Worm (Caenorhabditis elegans): Measurements from ENCODE around the gene F43G6.17.

F43G6.17 gene

ce11 chrII:11830601-11831000 is 28.1 kb downstream of the F43G6.17 start (continued):
- peak in 1 of 6 experiments; percentile 12 for TF ChIP-seq elt-3 (tag; optimal IDR thresholded peaks at IDR 0.05)
- no peak for TF ChIP-seq unc-86 (tag; optimal IDR thresholded peaks at IDR 0.05)
- TF ChIP-seq pax-3 (tag; optimal IDR thresholded peaks at IDR 0.05) = no peak
- peak; percentile 59 for TF ChIP-seq snu-23 (GFP tag; optimal IDR thresholded peaks at IDR 0.05)
- TF ChIP-seq skn-1 (tag; optimal IDR thresholded peaks at IDR 0.05) = no peak
- no peak for TF ChIP-seq sptf-1 (tag; optimal IDR thresholded peaks at IDR 0.05)
- peak; percentile 45 for TF ChIP-seq nhr-85 (tag)
- peak; percentile 33 for TF ChIP-seq rnt-1 (tag; optimal IDR thresholded peaks at IDR 0.05)
- TF ChIP-seq efl-3 (GFP tag; optimal IDR thresholded peaks at IDR 0.05) = no peak

ce11 chrII:11832475-11832874 is 29.9 kb downstream of the F43G6.17 start, which contains the start of gene clec-144:
clec-144 (minus strand) TSS chrII:11832575.
- TF ChIP-seq efl-1 (optimal IDR thresholded peaks at IDR 0.05) = no peak
- TF ChIP-seq efl-1 (GFP tag; optimal IDR thresholded peaks at IDR 0.05 in 1 of 2) = no peak
- no peak for TF ChIP-seq vab-15 (tag; optimal IDR thresholded peaks at IDR 0.05)
- no peak for TF ChIP-seq xbp-1 (tag; optimal IDR thresholded peaks at IDR 0.05)
- no peak for TF ChIP-seq hlh-4 (tag; optimal IDR thresholded peaks at IDR 0.05)
- TF ChIP-seq skn-1 (tag; optimal IDR thresholded peaks at IDR 0.05) = no peak
- TF ChIP-seq isw-1 (GFP tag; IDR thresholded peaks at IDR 0.05) = no peak
- TF ChIP-seq nhr-11 (tag; optimal IDR thresholded peaks at IDR 0.05) = no peak
- no peak for TF ChIP-seq nhr-28 (tag; optimal IDR thresholded peaks at IDR 0.05)
- TF ChIP-seq ztf-4 (tag; optimal IDR thresholded peaks at IDR 0.05) = no peak
- no peak for TF ChIP-seq tlp-1 (tag; optimal IDR thresholded peaks at IDR 0.05)
- no peak for TF ChIP-seq C16A3.4 (tag; optimal IDR thresholded peaks at IDR 0.05)
- no peak for TF ChIP-seq snu-23 (GFP tag; optimal IDR thresholded peaks at IDR 0.05)
- no peak for TF ChIP-seq nhr-237 (tag; optimal IDR thresholded peaks at IDR 0.05)
- no peak for TF ChIP-seq fkh-8 (tag; optimal IDR thresholded peaks at IDR 0.05)
- TF ChIP-seq unc-62 (GFP tag; optimal IDR thresholded peaks at IDR 0.05) = no peak
- TF ChIP-seq lin-14 (GFP tag; optimal IDR thresholded peaks at IDR 0.05) = no peak
- TF ChIP-seq ztf-11 (tag; optimal IDR thresholded peaks at IDR 0.05) = no peak
- TF ChIP-seq rnt-1 (tag; optimal IDR thresholded peaks at IDR 0.05) = no peak
- no peak for TF ChIP-seq ceh-63 (GFP tag; optimal IDR thresholded peaks at IDR 0.05)

ce11 chrII:11835208-11835607 is 32.7 kb downstream of the F43G6.17 start, which contains the start of gene T27D12.6:
T27D12.6 (plus strand) TSS chrII:11835508.
- TF ChIP-seq sup-37 (GFP tag; optimal IDR thresholded peaks at IDR 0.05) = no peak
- peak; percentile 78 for TF ChIP-seq nhr-85 (tag)
- no peak for TF ChIP-seq egl-13 (tag; optimal IDR thresholded peaks at IDR 0.05)
- no peak for TF ChIP-seq sox-4 (tag; optimal IDR thresholded peaks at IDR 0.05)

ce11 chrII:11836554-11837218 is 34.1 kb downstream of the F43G6.17 start:
- TF ChIP-seq lin-14 (GFP tag; optimal IDR thresholded peaks at IDR 0.05) (peak; percentile 83), elt-3 (tag; optimal IDR thresholded peaks at IDR 0.05) (peak in 5 of 6 experiments; percentile 27 to 90 (median 68)), Y116A8C.19 (tag; optimal IDR thresholded peaks at IDR 0.05; ENCODE audit: borderline replicate concordance) (no peak), nhr-20 (tag; optimal IDR thresholded peaks at IDR 0.05) (peak; percentile 75), lsy-2 (tag; optimal IDR thresholded peaks at IDR 0.05) (peak in 1 of 2 experiments; percentile 24), nhr-71 (tag; optimal IDR thresholded peaks at IDR 0.05) (peak; percentile 73), grh-1 (GFP tag; IDR thresholded peaks at IDR 0.05) (peak; percentile 26; the same call in 1 of the 2 replicates), nhr-85 (tag) (peak; percentile 98), zip-4 (GFP tag; optimal IDR thresholded peaks at IDR 0.05) (no peak), vab-15 (tag; optimal IDR thresholded peaks at IDR 0.05) (no peak), unc-30 (tag; optimal IDR thresholded peaks at IDR 0.05) (no peak), nhr-90 (tag; optimal IDR thresholded peaks at IDR 0.05; ENCODE audit: poor library complexity) (peak; percentile 40), efl-1 (optimal IDR thresholded peaks at IDR 0.05) (no peak), efl-1 (GFP tag; optimal IDR thresholded peaks at IDR 0.05 in 1 of 2) (peak in 1 of 2 experiments; percentile 76), lin-35 (GFP tag; optimal IDR thresholded peaks at IDR 0.05) (peak in 1 of 2 experiments; percentile 52), fos-1 (tag; optimal IDR thresholded peaks at IDR 0.05) (no peak), mef-2 (tag; optimal IDR thresholded peaks at IDR 0.05) (peak; percentile 19), snu-23 (GFP tag; optimal IDR thresholded peaks at IDR 0.05) (peak; percentile 49), elt-2 (tag; optimal IDR thresholded peaks at IDR 0.05) (peak; percentile 78), nhr-19 (GFP tag; conservative IDR thresholded peaks at IDR 0.05) (peak; percentile 62), tbx-2 (tag; optimal IDR thresholded peaks at IDR 0.05) (peak; percentile 52), mdl-1 (tag; optimal IDR thresholded peaks at IDR 0.05) (peak in 1 of 2 experiments; percentile 27), blmp-1 (tag; optimal IDR thresholded peaks at IDR 0.05) (peak; percentile 75)

All from whole organism, L1 larva.